Fruit fly (Drosophila melanogaster) whole organism, prepupa: ENCODE measurements around the gene Fer3.

ENCODE experiments used
- CG11294 ChIP-seq: fragments of 200-800 bp; sonication (Bioruptor generic); IDR thresholded peaks from 2 replicates; pipeline ENCODE4 v1.3.6; 2022; ENCODE audit warnings: missing biosample characterization, missing genetic modification characterization
- CG16779 ChIP-seq: fragments of 200-800 bp; sonication (Bioruptor generic); optimal IDR thresholded peaks from 3 replicates; lab custom pipeline; 2017; ENCODE audit warnings: missing biosample characterization, mild to moderate bottlenecking, missing genetic modification characterization
- CG3032 ChIP-seq: fragments of 200-800 bp; optimal IDR thresholded peaks from 2 replicates; lab custom pipeline; 2019; ENCODE audit warnings: missing biosample characterization, mild to moderate bottlenecking, missing genetic modification characterization, moderate library complexity
- CG32006 ChIP-seq: fragments of 200-800 bp; sonication (Bioruptor generic); optimal IDR thresholded peaks from 3 replicates; lab custom pipeline; 2017; ENCODE audit warnings: missing biosample characterization, mild to moderate bottlenecking, missing genetic modification characterization
- CG6792 ChIP-seq: fragments of 200-800 bp; sonication (Bioruptor generic); optimal IDR thresholded peaks from 3 replicates; lab custom pipeline; 2016; ENCODE audit warnings: missing biosample characterization, missing genetic modification characterization
- CG6854 ChIP-seq: fragments of 200-800 bp; sonication (Bioruptor generic); optimal IDR thresholded peaks from 2 replicates; lab custom pipeline; 2017; ENCODE audit warnings: missing biosample characterization, mild to moderate bottlenecking, missing genetic modification characterization
- CG8632 ChIP-seq: fragments of 200-800 bp; sonication (Bioruptor generic); optimal IDR thresholded peaks from 3 replicates; lab custom pipeline; 2016; ENCODE audit warnings: missing biosample characterization, missing genetic modification characterization
- Hr38 ChIP-seq: sonication (Bioruptor generic); optimal IDR thresholded peaks from 2 replicates; lab custom pipeline; 2016; ENCODE audit warnings: missing biosample characterization, missing genetic modification characterization
- Hr39 ChIP-seq: fragments of 200-800 bp; sonication (Bioruptor generic); optimal IDR thresholded peaks from 2 replicates; lab custom pipeline; 2016; ENCODE audit warnings: missing biosample characterization, missing genetic modification characterization
- acj6 ChIP-seq: fragments of 200-800 bp; sonication (Bioruptor generic); optimal IDR thresholded peaks from 3 replicates; lab custom pipeline; 2016; ENCODE audit warnings: missing biosample characterization, missing genetic modification characterization
- fd85E ChIP-seq: fragments of 200-800 bp; sonication (Bioruptor generic); optimal IDR thresholded peaks from 3 replicates; lab custom pipeline; 2016; ENCODE audit warnings: missing biosample characterization, missing genetic modification characterization

DNA sequence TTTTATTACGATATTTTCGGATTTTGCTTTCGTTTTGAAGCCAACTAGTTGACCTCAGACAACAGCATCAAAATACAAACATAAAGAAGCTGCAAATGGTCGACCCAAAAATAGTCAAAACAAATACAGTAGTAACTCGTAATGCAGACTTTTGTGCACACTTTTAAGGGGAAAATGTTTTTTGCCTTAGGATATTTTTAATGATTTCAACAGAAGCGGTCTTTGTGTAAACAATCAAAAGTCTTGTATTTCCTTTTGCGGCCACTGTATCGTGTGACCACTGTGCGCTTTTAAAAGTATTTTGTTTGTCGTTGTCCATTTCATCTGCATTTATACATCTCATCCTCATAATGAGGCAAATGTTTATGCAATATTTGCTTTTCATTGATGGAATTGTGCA, 44.7 kb downstream of the Fer3 start:
- peak; percentile 86 for TF ChIP-seq CG32006 (GFP tag; lab: Kevin White, UChicago)
- TF ChIP-seq CG16779 (tag; lab: Kevin White, UChicago): peak; percentile 59
- TF ChIP-seq fd85E (GFP tag; lab: Kevin White, UChicago): peak; percentile 59
- TF ChIP-seq Hr38 (GFP tag; lab: Kevin White, UChicago): peak; percentile 61
- TF ChIP-seq CG3032 (tag; lab: Kevin White, UChicago): peak; percentile 77
- TF ChIP-seq CG8632 (GFP tag; lab: Kevin White, UChicago): peak; percentile 80
- peak; percentile 52 for TF ChIP-seq CG6854 (GFP tag; lab: Kevin White, UChicago)
- TF ChIP-seq Hr39 (GFP tag; lab: Kevin White, UChicago): peak; percentile 95
- peak; percentile 90 for TF ChIP-seq acj6
- peak; percentile 81 for TF ChIP-seq CG11294 (GFP tag; lab: Robert Waterston, UW)
- TF ChIP-seq CG6792 (GFP tag; lab: Kevin White, UChicago): peak; percentile 85
